Fruit fly (Drosophila melanogaster): ENCODE measurements around the gene psd.

DNA sequence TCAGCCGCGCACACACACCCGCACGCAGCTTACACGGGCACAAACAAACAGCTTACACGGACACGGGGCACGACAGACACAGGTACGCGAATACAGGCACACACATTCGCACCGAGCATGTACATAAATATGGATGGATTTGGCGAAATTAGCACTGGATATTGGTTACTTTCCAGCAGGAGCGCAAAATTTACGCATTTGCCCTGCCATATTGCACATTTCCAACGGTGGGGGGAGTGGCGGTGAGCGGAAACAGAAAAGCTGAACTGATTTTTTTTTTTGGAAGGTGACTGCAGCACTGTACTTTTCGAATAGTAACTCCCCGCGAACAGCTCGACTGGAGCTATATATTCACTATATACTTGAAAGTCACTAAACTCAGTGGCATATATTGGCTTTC, 33.6 kb upstream of the psd start:
- TF ChIP-seq Snoo (tag; optimal IDR thresholded peaks at IDR 0.05), result no peak
- TF ChIP-seq CG8159 (tag; optimal IDR thresholded peaks at IDR 0.05), result no peak
- TF ChIP-seq CG15710 (tag; optimal IDR thresholded peaks at IDR 0.05), result no peak
- TF ChIP-seq CG34367 (tag; optimal IDR thresholded peaks at IDR 0.05), result no peak
- TF ChIP-seq Pif1A (GFP tag; optimal IDR thresholded peaks at IDR 0.05), result no peak
- no peak for TF ChIP-seq gl (tag; optimal IDR thresholded peaks at IDR 0.05)
- no peak for TF ChIP-seq Ets98B (GFP tag; IDR thresholded peaks at IDR 0.05)
